Worm (Caenorhabditis elegans): Measurements from ENCODE around the gene unc-36.

- no peak for TF ChIP-seq lin-14 (GFP tag; optimal IDR thresholded peaks at IDR 0.05)
- TF ChIP-seq ztf-11 (tag; optimal IDR thresholded peaks at IDR 0.05), result no peak
- TF ChIP-seq zag-1 (tag; optimal IDR thresholded peaks at IDR 0.05), result no peak
- no peak for TF ChIP-seq ces-1 (GFP tag; optimal IDR thresholded peaks at IDR 0.05)
- TF ChIP-seq nhr-90 (tag; optimal IDR thresholded peaks at IDR 0.05; ENCODE audit: poor library complexity), result no peak
- TF ChIP-seq lin-15B (tag; optimal IDR thresholded peaks at IDR 0.05), result no peak
- no peak for TF ChIP-seq ama-1 (optimal IDR thresholded peaks at IDR 0.05)
- no peak for TF ChIP-seq skn-1 (tag; optimal IDR thresholded peaks at IDR 0.05)
- TF ChIP-seq F16B12.6 (tag; optimal IDR thresholded peaks at IDR 0.05), result no peak
These were observed 23.8 kb upstream of the unc-36 start, which contains the start of gene mob-4 for ce11 chrIII:8224769-8225168.
